Fruit fly (Drosophila melanogaster) whole organism, pupa: ENCODE results near the gene CG14835.

Experiments used
- CG12605 ChIP-seq: fragments of 200-800 bp; sonication (Bioruptor generic); IDR thresholded peaks from 2 replicates; pipeline ENCODE4 v1.3.6; 2022; ENCODE audit warnings: missing biosample characterization, missing genetic modification characterization
- CG8159 ChIP-seq: fragments of 200-800 bp; sonication (Bioruptor generic); optimal IDR thresholded peaks from 3 replicates; lab custom pipeline; 2018; ENCODE audit warnings: missing biosample characterization, mild to moderate bottlenecking, missing genetic modification characterization, moderate library complexity
- CG9948 ChIP-seq: fragments of 200-800 bp; sonication (Bioruptor generic); optimal IDR thresholded peaks from 2 replicates; lab custom pipeline; 2018; ENCODE audit warnings: missing biosample characterization, mild to moderate bottlenecking, missing genetic modification characterization, moderate library complexity
- EcR ChIP-seq: fragments of 200-800 bp; sonication (Bioruptor generic); optimal IDR thresholded peaks from 3 replicates; lab custom pipeline; 2019; ENCODE audit warnings: missing biosample characterization, missing genetic modification characterization, mild to moderate bottlenecking, moderate library complexity, missing genetic modification reagents
- Ets98B ChIP-seq: fragments of 200-800 bp; sonication (Bioruptor generic); IDR thresholded peaks from 2 replicates; pipeline ENCODE4 v1.3.6; 2022; ENCODE audit warnings: missing biosample characterization, missing genetic modification characterization
- Snoo ChIP-seq: fragments of 200-800 bp; sonication (Bioruptor generic); optimal IDR thresholded peaks from 3 replicates; lab custom pipeline; 2017; ENCODE audit warnings: missing biosample characterization, mild to moderate bottlenecking, missing genetic modification characterization, inconsistent platforms

DNA sequence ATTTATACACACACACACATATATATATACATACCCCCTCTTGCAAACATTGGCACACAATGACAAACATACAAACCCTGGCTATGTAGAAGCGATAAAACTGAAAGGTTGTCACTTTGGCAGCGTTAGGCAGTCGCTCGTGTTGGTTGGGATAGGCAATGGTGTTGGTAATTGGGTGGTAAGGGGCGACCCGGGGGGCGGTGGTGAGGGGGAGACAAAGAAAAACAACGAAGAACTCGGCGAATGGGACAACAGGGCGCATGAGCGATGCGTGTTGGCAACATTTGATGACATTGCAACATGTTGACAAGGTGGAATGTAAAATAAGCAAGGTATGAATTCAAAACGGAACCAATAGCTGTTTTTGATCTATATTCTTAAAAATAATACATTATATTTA, 14.7 kb downstream of the CG14835 start:
- TF ChIP-seq Ets98B (GFP tag; lab: Robert Waterston, UW) (no peak), CG9948 (tag; lab: Kevin White, UChicago) (no peak), EcR (GFP tag; lab: Kevin White, UChicago) (no peak), Snoo (tag; lab: Kevin White, UChicago) (no peak), CG12605 (GFP tag; lab: Robert Waterston, UW) (no peak), CG8159 (tag; lab: Kevin White, UChicago) (no peak)
